Fruit fly (Drosophila melanogaster) whole organism, embryonic: ENCODE results near the gene CG43938.
A peak's percentile ranks its signal among the peaks of the same experiment; 100 is the strongest.

Experiments used
- CG12744 ChIP-seq: fragments of 200-800 bp; sonication (Bioruptor generic); optimal IDR thresholded peaks from 2 replicates; lab custom pipeline; 2016; ENCODE audit warnings: missing biosample characterization, missing genetic modification characterization
- CG14050 ChIP-seq: fragments of 200-800 bp; sonication (Bioruptor generic); IDR thresholded peaks from 3 replicates; pipeline ENCODE4 v1.3.6; 2022; ENCODE audit warnings: missing biosample characterization, missing genetic modification characterization
- CG14965 ChIP-seq: fragments of 200-800 bp; sonication (Bioruptor generic); optimal IDR thresholded peaks from 2 replicates; lab custom pipeline; 2016; ENCODE audit warnings: missing biosample characterization, missing genetic modification characterization, borderline replicate concordance
- CG15479 ChIP-seq: fragments of 200-800 bp; sonication (Bioruptor generic); optimal IDR thresholded peaks from 3 replicates; lab custom pipeline; 2019; ENCODE audit warnings: missing biosample characterization, mild to moderate bottlenecking, missing genetic modification characterization, moderate library complexity
- CG15696 ChIP-seq: fragments of 200-800 bp; sonication (Bioruptor generic); optimal IDR thresholded peaks from 2 replicates; lab custom pipeline; 2019; ENCODE audit warnings: missing biosample characterization, mild to moderate bottlenecking, missing genetic modification characterization, moderate library complexity
- CG1603 ChIP-seq: fragments of 200-800 bp; sonication (Bioruptor generic); optimal IDR thresholded peaks from 2 replicates; lab custom pipeline; 2019; ENCODE audit warnings: missing biosample characterization, mild to moderate bottlenecking, missing genetic modification characterization, moderate library complexity
- CG17186 ChIP-seq: fragments of 200-800 bp; sonication (Bioruptor generic); optimal IDR thresholded peaks from 3 replicates; lab custom pipeline; 2017; ENCODE audit warnings: missing biosample characterization, missing genetic modification reagents, missing genetic modification characterization
- CG2678 ChIP-seq: fragments of 200-800 bp; sonication (Bioruptor generic); optimal IDR thresholded peaks from 3 replicates; lab custom pipeline; 2019; ENCODE audit warnings: missing biosample characterization, mild to moderate bottlenecking, missing genetic modification characterization, moderate library complexity
- CG3407 ChIP-seq: fragments of 200-800 bp; sonication (Bioruptor generic); optimal IDR thresholded peaks from 2 replicates; lab custom pipeline; 2018; ENCODE audit warnings: missing biosample characterization, mild to moderate bottlenecking, missing genetic modification characterization
- CG5180 ChIP-seq: fragments of 200-800 bp; sonication (Bioruptor generic); optimal IDR thresholded peaks from 3 replicates; lab custom pipeline; 2017; ENCODE audit warnings: missing biosample characterization, missing genetic modification characterization, mild to moderate bottlenecking, moderate library complexity, missing genetic modification reagents
- CG7963 ChIP-seq: fragments of 200-800 bp; sonication (Bioruptor generic); IDR thresholded peaks from 3 replicates; pipeline ENCODE4 v1.3.6; 2022; ENCODE audit warnings: missing biosample characterization, missing genetic modification characterization; ENCODE audit not compliant: partially characterized antibody
- CG8478 ChIP-seq: fragments of >200 bp; optimal IDR thresholded peaks from 2 replicates; lab custom pipeline; 2018
- D ChIP-seq, 2 experiments: fragments of 200-800 bp in 1 of 2; fragments of >200 bp in 1 of 2; sonication (Bioruptor generic) in 1 of 2; optimal IDR thresholded peaks; 2 replicates in 1 of 2; 3 replicates in 1 of 2; lab custom pipeline; 2017; ENCODE audit warnings: mild to moderate bottlenecking in 1 of 2, missing biosample characterization in 1 of 2, missing genetic modification characterization in 1 of 2, missing genetic modification reagents in 1 of 2
- Doc3 ChIP-seq: fragments of 200-800 bp; sonication (Bioruptor generic); IDR thresholded peaks from 3 replicates; pipeline ENCODE4 v1.3.6; 2022; ENCODE audit warnings: missing biosample characterization, missing genetic modification characterization; ENCODE audit not compliant: partially characterized antibody
- Dref ChIP-seq: fragments of 200-800 bp; sonication (Bioruptor generic); IDR thresholded peaks from 2 replicates; pipeline ENCODE4 v1.3.6; 2022; ENCODE audit warnings: missing biosample characterization, missing genetic modification characterization
- Elba2 ChIP-seq: fragments of 200-800 bp; sonication (Bioruptor generic); optimal IDR thresholded peaks from 3 replicates; lab custom pipeline; 2016; ENCODE audit warnings: missing biosample characterization, missing genetic modification characterization
- HLH4C ChIP-seq: fragments of 200-800 bp; sonication (Bioruptor generic); IDR thresholded peaks from 3 replicates; pipeline ENCODE4 v1.3.6; 2022; ENCODE audit warnings: missing biosample characterization, missing genetic modification characterization; ENCODE audit not compliant: partially characterized antibody
- Hmr ChIP-seq: fragments of 200-800 bp; sonication (Bioruptor generic); optimal IDR thresholded peaks from 3 replicates; lab custom pipeline; 2017; ENCODE audit warnings: mild to moderate bottlenecking, missing biosample characterization, missing genetic modification reagents, missing genetic modification characterization
- Hmx ChIP-seq: fragments of 200-800 bp; sonication (Bioruptor generic); optimal IDR thresholded peaks from 2 replicates; lab custom pipeline; 2016; ENCODE audit warnings: missing biosample characterization, missing genetic modification characterization
- Hsf ChIP-seq: fragments of 200-800 bp; sonication (Bioruptor generic); optimal IDR thresholded peaks from 3 replicates; lab custom pipeline; 2016; ENCODE audit warnings: missing biosample characterization, missing genetic modification characterization
- Kr ChIP-seq: fragments of 200-800 bp; sonication (Bioruptor generic); optimal IDR thresholded peaks from 2 replicates; lab custom pipeline; 2017; ENCODE audit warnings: missing biosample characterization, mild to moderate bottlenecking, missing genetic modification characterization
- Lhr ChIP-seq: fragments of 200-800 bp; sonication (Bioruptor generic); optimal IDR thresholded peaks from 3 replicates; lab custom pipeline; 2017; ENCODE audit warnings: mild to moderate bottlenecking, missing biosample characterization, missing genetic modification reagents, missing genetic modification characterization
- Med ChIP-seq: fragments of 200-800 bp; sonication (Bioruptor generic); peaks from one replicate; lab custom pipeline; 2016; ENCODE audit warnings: missing biosample characterization, missing genetic modification characterization, mild to moderate bottlenecking, inconsistent platforms, moderate library complexity
- Mrtf ChIP-seq: fragments of 200-800 bp; sonication (Bioruptor generic); IDR thresholded peaks from 3 replicates; pipeline ENCODE4 v1.3.6; 2022; ENCODE audit warnings: missing biosample characterization, missing genetic modification characterization
- NFAT ChIP-seq: fragments of 200-800 bp; sonication (Bioruptor generic); IDR thresholded peaks from 2 replicates; pipeline ENCODE4 v1.3.6; 2022; ENCODE audit warnings: missing biosample characterization, missing genetic modification characterization
- Nf-YC ChIP-seq: fragments of 200-800 bp; optimal IDR thresholded peaks from 3 replicates; lab custom pipeline; 2019; ENCODE audit warnings: missing biosample characterization, mild to moderate bottlenecking, missing genetic modification characterization, moderate library complexity
- Side ChIP-seq: fragments of 200-800 bp; sonication (Bioruptor generic); optimal IDR thresholded peaks from 2 replicates; lab custom pipeline; 2016; ENCODE audit warnings: missing biosample characterization, missing genetic modification characterization
- Stat92E ChIP-seq, 3 experiments: fragments of >200 bp in 2 of 3; fragments of 200-800 bp in 1 of 3; sonication (Bioruptor generic) in 1 of 3; optimal IDR thresholded peaks; 2 replicates each; lab custom pipeline; 2017 to 2019; ENCODE audit warnings: missing biosample characterization in 3 of 3, missing genetic modification characterization in 3 of 3, mild to moderate bottlenecking in 1 of 3, moderate library complexity in 1 of 3
- al ChIP-seq: fragments of 200-800 bp; sonication (Bioruptor generic); IDR thresholded peaks from 2 replicates; pipeline ENCODE4 v1.3.6; 2022; ENCODE audit warnings: missing biosample characterization, missing genetic modification characterization
- az2 ChIP-seq: fragments of 200-800 bp; sonication (Bioruptor generic); optimal IDR thresholded peaks from 3 replicates; lab custom pipeline; 2016; ENCODE audit warnings: missing biosample characterization, missing genetic modification characterization
- bbx ChIP-seq: fragments of 200-800 bp; sonication (Bioruptor generic); IDR thresholded peaks from 2 replicates; pipeline ENCODE4 v1.3.6; 2022; ENCODE audit warnings: missing biosample characterization, missing genetic modification characterization; ENCODE audit not compliant: partially characterized antibody
- cad ChIP-seq: fragments of >200 bp; optimal IDR thresholded peaks from 2 replicates; lab custom pipeline; 2017; ENCODE audit warnings: missing biosample characterization, missing genetic modification characterization
- chm ChIP-seq: fragments of 200-800 bp; sonication (Bioruptor generic); IDR thresholded peaks from 2 replicates; pipeline ENCODE4 v1.3.6; 2022; ENCODE audit warnings: missing biosample characterization, missing genetic modification characterization
- cwo ChIP-seq: fragments of 200-800 bp; sonication (Bioruptor generic); optimal IDR thresholded peaks from 3 replicates; lab custom pipeline; 2017; ENCODE audit warnings: missing biosample characterization, missing genetic modification characterization, mild to moderate bottlenecking, moderate library complexity, missing genetic modification reagents
- lmd ChIP-seq: fragments of 200-800 bp; sonication (Bioruptor generic); IDR thresholded peaks from 2 replicates; pipeline ENCODE4 v1.3.6; 2022; ENCODE audit warnings: missing biosample characterization, missing genetic modification characterization
- otp ChIP-seq: fragments of 200-800 bp; sonication (Bioruptor generic); IDR thresholded peaks from 3 replicates; pipeline ENCODE4, ENCODE4 v1.3.6; 2022; ENCODE audit warnings: missing biosample characterization, missing genetic modification characterization
- pho ChIP-seq: fragments of 200-800 bp; sonication (Bioruptor generic); optimal IDR thresholded peaks from 2 replicates; lab custom pipeline; 2016; ENCODE audit warnings: missing biosample characterization, missing genetic modification characterization
- pita ChIP-seq: fragments of 200-800 bp; sonication (Bioruptor generic); optimal IDR thresholded peaks from 2 replicates; lab custom pipeline; 2017; ENCODE audit warnings: missing biosample characterization, mild to moderate bottlenecking, missing genetic modification characterization
- psq ChIP-seq: fragments of 200-800 bp; sonication (Bioruptor generic); optimal IDR thresholded peaks from 2 replicates; lab custom pipeline; 2017; ENCODE audit warnings: missing biosample characterization, missing genetic modification characterization
- pum ChIP-seq: fragments of 200-800 bp; sonication (Bioruptor generic); optimal IDR thresholded peaks from 2 replicates; lab custom pipeline; 2016; ENCODE audit warnings: missing biosample characterization, missing genetic modification characterization
- tll ChIP-seq, 2 experiments: fragments of 200-800 bp in 1 of 2; fragments of >200 bp in 1 of 2; sonication (Bioruptor generic) in 1 of 2; optimal IDR thresholded peaks; 2 replicates each; lab custom pipeline; 2017 to 2019; ENCODE audit warnings: missing biosample characterization in 2 of 2, missing genetic modification characterization in 2 of 2, mild to moderate bottlenecking in 1 of 2, moderate library complexity in 1 of 2
- twi ChIP-seq: fragments of 200-800 bp; optimal IDR thresholded peaks from 2 replicates; lab custom pipeline; 2019; ENCODE audit warnings: missing biosample characterization, mild to moderate bottlenecking, missing genetic modification characterization, moderate library complexity
- usp ChIP-seq: fragments of >200 bp; optimal IDR thresholded peaks from 2 replicates; lab custom pipeline; 2017; ENCODE audit warnings: missing biosample characterization, missing genetic modification characterization
- wor ChIP-seq: fragments of 200-800 bp; sonication (Bioruptor generic); IDR thresholded peaks from 2 replicates; pipeline ENCODE4 v1.3.6; 2022; ENCODE audit warnings: missing biosample characterization, missing genetic modification characterization
- zen ChIP-seq: fragments of 200-800 bp; sonication (Bioruptor generic); optimal IDR thresholded peaks from 3 replicates; lab custom pipeline; 2018; ENCODE audit warnings: missing biosample characterization, mild to moderate bottlenecking, missing genetic modification characterization, moderate library complexity

Gene CG43938

dm6 chr3L:21135850-21136249, 14.4 kb downstream of the CG43938 start (continued):
- TF ChIP-seq Hmr (GFP tag; lab: Kevin White, UChicago) (peak; percentile 53), al (GFP tag; lab: Robert Waterston, UW) (no peak), wor (no peak), Hsf (GFP tag; lab: Kevin White, UChicago) (no peak), HLH4C (GFP tag; lab: Robert Waterston, UW) (peak; percentile 96), Lhr (GFP tag; lab: Kevin White, UChicago) (peak; percentile 77), pum (GFP tag; lab: Kevin White, UChicago) (peak; percentile 9), Side (GFP tag; lab: Kevin White, UChicago) (peak; percentile 20), CG2678 (tag; lab: Kevin White, UChicago) (no peak), CG17186 (GFP tag; lab: Kevin White, UChicago) (peak; percentile 53), CG1603 (peak; percentile 88), CG7963 (peak; percentile 98), Elba2 (GFP tag; lab: Kevin White, UChicago) (peak; percentile 95)

- TF ChIP-seq cwo (GFP tag; lab: Kevin White, UChicago) (no peak), Stat92E (GFP tag; optimal IDR thresholded peaks at IDR 0.05; lab: Kevin White, UChicago) (no peak), Kr (GFP tag; lab: Kevin White, UChicago) (no peak), otp (GFP tag; lab: Robert Waterston, UW) (no peak), CG12744 (GFP tag; lab: Kevin White, UChicago) (no peak), Doc3 (GFP tag; lab: Robert Waterston, UW) (0 out of 3 replicates have a peak, but pooled peaks have one; percentile 5)
These were observed 14.8 kb downstream of the CG43938 start, which contains the start of gene CG10565 for dm6 chr3L:21136253-21136652. TSS of gene CG10565 (minus strand) at chr3L:21136353.

- TF ChIP-seq tll (GFP tag; optimal IDR thresholded peaks at IDR 0.05; lab: Kevin White, UChicago) (peak in 1 of 2 experiments; percentile 69), usp (GFP tag; lab: Kevin White, UChicago) (no peak), pita (GFP tag; lab: Kevin White, UChicago) (no peak), D (optimal IDR thresholded peaks at IDR 0.05; lab: Kevin White, UChicago) (peak; percentile 9), D (GFP tag; optimal IDR thresholded peaks at IDR 0.05; lab: Kevin White, UChicago) (no peak), CG14050 (no peak), Med (GFP tag; lab: Kevin White, UChicago) (no peak), Mrtf (GFP tag; lab: Robert Waterston, UW) (0 out of 3 replicates have a peak, but pooled peaks have one; percentile 5), CG8478 (lab: Kevin White, UChicago) (peak; percentile 36), az2 (no peak), cad (GFP tag; lab: Kevin White, UChicago) (peak; percentile 77), CG1603 (no peak), zen (tag; lab: Kevin White, UChicago) (peak; percentile 86), CG15479 (GFP tag; lab: Kevin White, UChicago) (peak; percentile 62), twi (tag; lab: Kevin White, UChicago) (peak; percentile 54), CG3407 (GFP tag; lab: Kevin White, UChicago) (no peak)
These were observed 24.5 kb downstream of the CG43938 start for dm6 chr3L:21145841-21146395.

dm6 chr3L:21171905-21172304, 50.5 kb downstream of the CG43938 start, which contains the start of gene Ac78C:
TSS of gene Ac78C (minus strand) at chr3L:21171930.
- TF ChIP-seq Hmx (GFP tag; lab: Kevin White, UChicago): peak; percentile 46
- peak; percentile 93 for TF ChIP-seq CG5180 (GFP tag; lab: Kevin White, UChicago)
- TF ChIP-seq Nf-YC (tag; lab: Kevin White, UChicago): peak; percentile 77
- TF ChIP-seq bbx (GFP tag; lab: Robert Waterston, UW): peak; percentile 48; the same call in 1 of the 2 replicates
- peak; percentile 32 for TF ChIP-seq Dref (GFP tag; lab: Robert Waterston, UW)
- TF ChIP-seq pho (GFP tag; lab: Kevin White, UChicago): peak; percentile 82
- peak; percentile 91 for TF ChIP-seq lmd (GFP tag; lab: Robert Waterston, UW)
- TF ChIP-seq psq (GFP tag; lab: Kevin White, UChicago): peak; percentile 18
- peak; percentile 49 for TF ChIP-seq CG15696
- no peak for TF ChIP-seq pita (GFP tag; lab: Kevin White, UChicago)
- TF ChIP-seq CG14965 (GFP tag; lab: Kevin White, UChicago): peak; percentile 18
- peak; percentile 67; the same call in 1 of the 2 replicates for TF ChIP-seq chm
- peak; percentile 95 for TF ChIP-seq NFAT
- TF ChIP-seq al (GFP tag; lab: Robert Waterston, UW): peak; percentile 81
